Worm (Caenorhabditis elegans) whole organism, mixed stage, embryonic: Measurements from ENCODE around the gene F55C5.10.

ENCODE experiments used
- M03D4.4 ChIP-seq: sonication (generic microtip); optimal IDR thresholded peaks from 2 replicates; lab custom pipeline; 2017; ENCODE audit warnings: mild to moderate bottlenecking, missing genetic modification characterization, missing compliant biosample characterization
- bed-3 ChIP-seq: fragments of 200-800 bp; sonication (Bioruptor generic); optimal IDR thresholded peaks from 3 replicates; lab custom pipeline; 2018; ENCODE audit warnings: mild to moderate bottlenecking, missing genetic modification characterization, moderate library complexity, missing compliant biosample characterization
- blmp-1 ChIP-seq: fragments of 150-350 bp; optimal IDR thresholded peaks from 2 replicates; lab custom pipeline; 2014; ENCODE audit warnings: missing biosample characterization, missing genetic modification characterization
- ceh-43 ChIP-seq: fragments of 200-800 bp; sonication (Bioruptor generic); optimal IDR thresholded peaks from 2 replicates; lab custom pipeline; 2018; ENCODE audit warnings: mild to moderate bottlenecking, missing genetic modification characterization, moderate library complexity, missing compliant biosample characterization
- ces-1 ChIP-seq: fragments of 150-350 bp; optimal IDR thresholded peaks from 2 replicates; lab custom pipeline; 2014; ENCODE audit warnings: missing biosample characterization, missing genetic modification reagents, missing genetic modification characterization
- cnd-1 ChIP-seq: fragments of 200-800 bp; sonication (Bioruptor generic); optimal IDR thresholded peaks from 2 replicates; lab custom pipeline; 2018; ENCODE audit warnings: mild to moderate bottlenecking, missing genetic modification characterization, missing compliant biosample characterization
- drap-1 ChIP-seq: fragments of 200-800 bp; sonication (Bioruptor generic); optimal IDR thresholded peaks from 3 replicates; lab custom pipeline; 2018; ENCODE audit warnings: mild to moderate bottlenecking, missing genetic modification characterization, missing compliant biosample characterization
- elt-1 ChIP-seq: sonication (generic microtip); optimal IDR thresholded peaks from 2 replicates; lab custom pipeline; 2017; ENCODE audit warnings: missing genetic modification characterization, mild to moderate bottlenecking, missing compliant biosample characterization, antibody characterized with exemption, moderate library complexity, borderline replicate concordance; ENCODE audit not compliant: insufficient read depth
- elt-3 ChIP-seq: fragments of 150-350 bp; optimal IDR thresholded peaks from 2 replicates; lab custom pipeline; 2014; ENCODE audit warnings: missing biosample characterization, missing genetic modification characterization
- ham-2 ChIP-seq: fragments of 200-800 bp; sonication (Bioruptor generic); optimal IDR thresholded peaks from 2 replicates; lab custom pipeline; 2018; ENCODE audit warnings: mild to moderate bottlenecking, missing genetic modification characterization, missing compliant biosample characterization
- hlh-1 ChIP-seq: fragments of 150-350 bp; optimal IDR thresholded peaks from 2 replicates; lab custom pipeline; 2014; ENCODE audit warnings: missing biosample characterization, missing genetic modification reagents, missing genetic modification characterization
- lin-13 ChIP-seq: fragments of 150-350 bp; optimal IDR thresholded peaks from 2 replicates; lab custom pipeline; 2014; ENCODE audit warnings: missing biosample characterization, missing genetic modification characterization
- lin-32 ChIP-seq: fragments of 200-800 bp; sonication (Bioruptor generic); optimal IDR thresholded peaks from 2 replicates; lab custom pipeline; 2018; ENCODE audit warnings: mild to moderate bottlenecking, missing genetic modification characterization, missing compliant biosample characterization
- lsy-2 ChIP-seq: fragments of 150-350 bp; optimal IDR thresholded peaks from 2 replicates; lab custom pipeline; 2014; ENCODE audit warnings: missing biosample characterization, missing genetic modification characterization
- mab-5 ChIP-seq: fragments of 150-350 bp; optimal IDR thresholded peaks from 2 replicates; lab custom pipeline; 2014; ENCODE audit warnings: missing biosample characterization, missing genetic modification characterization
- mep-1 ChIP-seq: fragments of 150-350 bp; optimal IDR thresholded peaks from 2 replicates; lab custom pipeline; 2017; ENCODE audit warnings: missing biosample characterization, missing genetic modification reagents, missing genetic modification characterization, inconsistent platforms
- mls-2 ChIP-seq: sonication (generic microtip); optimal IDR thresholded peaks from 2 replicates; lab custom pipeline; 2016; ENCODE audit warnings: mild to moderate bottlenecking, missing genetic modification characterization, moderate library complexity, missing compliant biosample characterization
- nhr-2 ChIP-seq: fragments of 150-350 bp; optimal IDR thresholded peaks from 2 replicates; lab custom pipeline; 2014; ENCODE audit warnings: missing biosample characterization, missing genetic modification characterization
- nhr-237 ChIP-seq: fragments of 150-350 bp; optimal IDR thresholded peaks from 2 replicates; lab custom pipeline; 2014; ENCODE audit warnings: missing biosample characterization, missing genetic modification characterization
- nhr-28 ChIP-seq: fragments of 150-350 bp; optimal IDR thresholded peaks from 2 replicates; lab custom pipeline; 2014; ENCODE audit warnings: missing biosample characterization, missing genetic modification characterization
- nhr-76 ChIP-seq: sonication (generic microtip); optimal IDR thresholded peaks from 2 replicates; lab custom pipeline; 2017; ENCODE audit warnings: missing biosample characterization, missing genetic modification characterization
- sem-2 ChIP-seq: fragments of 200-800 bp; sonication (Bioruptor generic); optimal IDR thresholded peaks from 2 replicates; lab custom pipeline; 2018; ENCODE audit warnings: mild to moderate bottlenecking, missing genetic modification characterization, missing compliant biosample characterization
- snpc-4 ChIP-seq: fragments of 150-350 bp; optimal IDR thresholded peaks from 2 replicates; lab custom pipeline; 2014; ENCODE audit warnings: missing biosample characterization, missing genetic modification characterization
- tbx-8 ChIP-seq: fragments of 200-800 bp; sonication (Bioruptor generic); optimal IDR thresholded peaks from 2 replicates; lab custom pipeline; 2018; ENCODE audit warnings: mild to moderate bottlenecking, missing genetic modification characterization, moderate library complexity, missing compliant biosample characterization
- unc-120 ChIP-seq: sonication (generic microtip); optimal IDR thresholded peaks from 2 replicates; lab custom pipeline; 2017; ENCODE audit warnings: missing genetic modification characterization, missing compliant biosample characterization; ENCODE audit not compliant: poor library complexity, severe bottlenecking
- unc-39 ChIP-seq: fragments of 150-350 bp; optimal IDR thresholded peaks from 2 replicates; lab custom pipeline; 2014; ENCODE audit warnings: missing biosample characterization, missing genetic modification characterization
- unc-62 ChIP-seq: fragments of 150-350 bp; optimal IDR thresholded peaks from 2 replicates; lab custom pipeline; 2014; ENCODE audit warnings: missing biosample characterization, missing genetic modification reagents, missing genetic modification characterization
- zip-8 ChIP-seq: fragments of 150-350 bp; optimal IDR thresholded peaks from 2 replicates; lab custom pipeline; 2014; ENCODE audit warnings: missing biosample characterization, missing genetic modification characterization

The F55C5.10 gene

DNA sequence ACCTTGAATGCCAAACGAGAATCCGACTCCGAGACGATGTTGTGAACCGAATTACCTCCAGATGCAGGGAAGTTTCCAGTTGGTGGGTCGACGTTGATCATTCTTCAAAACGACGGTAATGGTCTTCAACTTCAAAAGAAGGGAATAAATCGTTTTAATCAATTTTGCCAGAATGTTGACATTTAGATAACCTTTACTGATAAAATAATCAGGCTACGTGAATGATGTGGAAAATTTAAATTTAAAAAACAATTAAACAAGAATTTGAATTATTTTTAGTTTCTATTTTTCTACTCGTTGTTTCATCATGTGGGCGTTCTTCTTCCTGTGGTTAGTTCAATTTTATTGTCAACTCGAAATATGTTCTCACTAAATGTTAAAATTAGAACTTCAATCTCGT, 19.6 kb upstream of the F55C5.10 start, which contains the start of gene ssp-35:
Gene ssp-35 (minus strand): TSS at position 101 of the 400 bp plus-strand sequence.
- no peak for TF ChIP-seq ceh-43 (GFP tag; lab: Kevin White, UChicago)
- no peak for TF ChIP-seq hlh-1 (tag; lab: Kevin White, UChicago)
- TF ChIP-seq snpc-4 (tag; lab: Kevin White, UChicago): no peak
- no peak for TF ChIP-seq unc-62
- TF ChIP-seq drap-1 (GFP tag; lab: Kevin White, UChicago): no peak
- TF ChIP-seq mab-5 (tag; lab: Kevin White, UChicago): no peak
- no peak for TF ChIP-seq bed-3 (GFP tag; lab: Kevin White, UChicago)
- no peak for TF ChIP-seq mep-1
- TF ChIP-seq ham-2: no peak
- no peak for TF ChIP-seq elt-3 (tag; lab: Kevin White, UChicago)
- no peak for TF ChIP-seq mls-2 (tag; lab: Kevin White, UChicago)
- TF ChIP-seq elt-1: no peak
- TF ChIP-seq, all 35 proteins: peak for 0

DNA sequence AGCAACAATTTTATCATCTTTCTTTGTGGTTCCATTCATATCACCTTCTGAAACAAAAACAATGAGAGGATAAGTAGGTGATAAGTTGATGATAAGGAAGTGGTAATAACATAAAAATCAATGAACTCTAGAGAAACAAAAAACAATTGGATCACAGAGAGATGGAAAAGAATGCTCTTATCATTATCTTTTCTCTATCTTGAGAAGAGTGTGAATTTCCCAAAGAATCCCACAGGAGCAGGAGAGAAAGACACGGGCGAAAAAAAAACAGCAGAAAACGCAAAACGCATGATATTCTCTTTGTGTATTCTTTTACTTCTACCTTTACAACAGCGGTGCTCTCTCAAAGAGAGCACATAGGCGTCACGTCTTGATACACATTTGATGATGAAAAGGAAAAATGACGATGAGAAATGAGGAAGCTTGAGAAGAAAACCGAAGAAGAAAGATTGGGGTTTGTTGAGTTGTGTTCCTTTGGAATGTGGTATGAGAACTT, 14.0 kb upstream of the F55C5.10 start, which contains the start of gene twk-24:
Gene twk-24 (minus strand): TSS at position 51 of the 496 bp plus-strand sequence.
- TF ChIP-seq elt-3 (tag; lab: Kevin White, UChicago) (no peak), ham-2 (no peak), lin-32 (GFP tag; lab: Kevin White, UChicago) (no peak), cnd-1 (tag; lab: Kevin White, UChicago) (no peak)

DNA sequence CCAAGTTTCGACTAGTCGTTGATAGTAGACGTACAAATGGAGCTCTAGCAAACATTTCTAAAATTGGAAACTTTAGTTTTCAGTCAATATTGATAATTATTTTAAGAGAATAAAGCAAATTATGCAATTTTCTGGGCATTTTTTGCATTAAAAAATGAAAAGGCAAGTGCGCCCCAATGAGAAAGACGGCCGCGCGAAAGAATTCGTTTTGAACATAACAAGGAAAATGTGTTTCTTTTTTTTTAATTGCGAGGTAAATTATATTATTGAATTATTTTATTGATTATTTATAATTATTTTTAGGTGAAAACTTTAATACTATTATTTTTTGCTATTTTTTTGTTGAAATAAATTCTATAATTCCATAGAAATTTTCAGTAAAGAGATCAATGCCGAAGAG, 11.8 kb upstream of the F55C5.10 start, which contains the start of the genes tsfm-1 and capg-2:
Gene tsfm-1 (minus strand): TSS at position 57 of the 400 bp plus-strand sequence.
Gene capg-2 (plus strand): TSS at position 379 of the 400 bp plus-strand sequence.
- no peak for TF ChIP-seq lin-13 (tag; lab: Kevin White, UChicago)

DNA sequence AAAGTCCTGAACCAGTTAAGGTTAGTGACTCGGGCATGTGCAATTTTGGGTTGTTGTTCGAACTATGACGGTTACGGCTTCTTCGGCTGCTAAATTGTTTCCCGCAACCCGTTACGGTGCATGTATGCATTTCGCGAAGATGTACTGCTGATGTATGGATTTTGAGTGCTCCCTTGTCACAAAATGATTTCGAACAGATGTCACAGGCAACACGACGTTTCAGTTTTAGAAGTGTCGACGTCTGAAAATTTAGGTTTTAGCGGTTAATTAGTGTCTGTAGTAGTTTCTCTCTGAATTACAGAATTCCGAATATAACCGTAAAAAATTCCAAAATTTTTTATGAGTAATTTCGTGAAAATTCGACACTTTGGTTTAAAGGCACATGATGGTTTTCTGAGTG, 7.6 kb upstream of the F55C5.10 start:
- no peak for TF ChIP-seq tbx-8 (GFP tag; lab: Kevin White, UChicago)
- TF ChIP-seq bed-3 (GFP tag; lab: Kevin White, UChicago): no peak
- no peak for TF ChIP-seq nhr-28
- no peak for TF ChIP-seq nhr-2 (tag; lab: Kevin White, UChicago)
- no peak for TF ChIP-seq zip-8 (tag; lab: Kevin White, UChicago)
- TF ChIP-seq drap-1 (GFP tag; lab: Kevin White, UChicago): no peak
- TF ChIP-seq hlh-1 (tag; lab: Kevin White, UChicago): no peak
- no peak for TF ChIP-seq lin-13 (tag; lab: Kevin White, UChicago)
- no peak for TF ChIP-seq lin-32 (GFP tag; lab: Kevin White, UChicago)
- TF ChIP-seq nhr-237 (tag; lab: Kevin White, UChicago): no peak
- TF ChIP-seq cnd-1 (tag; lab: Kevin White, UChicago): no peak
- no peak for TF ChIP-seq blmp-1 (tag; lab: Kevin White, UChicago)
- no peak for TF ChIP-seq ces-1
- TF ChIP-seq sem-2: no peak
- no peak for TF ChIP-seq snpc-4 (tag; lab: Kevin White, UChicago)
- TF ChIP-seq elt-3 (tag; lab: Kevin White, UChicago): no peak

DNA sequence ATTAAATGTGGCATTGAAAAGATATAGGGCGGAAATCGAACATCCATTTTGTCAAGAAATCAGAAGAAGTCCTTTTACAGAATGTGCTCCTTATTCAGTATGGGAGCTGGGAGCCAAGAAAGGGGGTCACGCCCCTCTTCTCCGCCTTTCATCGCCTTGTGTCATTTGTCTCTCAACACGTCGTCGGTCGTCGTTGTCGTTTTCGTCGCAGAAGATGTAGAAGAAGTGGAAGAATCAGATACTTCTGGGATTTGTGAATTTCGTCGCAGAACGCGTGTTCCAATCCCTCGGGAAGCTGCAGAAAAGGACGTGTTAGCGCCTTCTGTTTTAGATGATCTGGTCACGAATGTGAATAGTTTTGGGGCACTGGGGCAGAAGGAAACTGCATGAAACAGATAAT, 6.3 kb upstream of the F55C5.10 start, which contains the start of gene bnc-1:
Gene bnc-1 (minus strand): TSS at position 101 of the 400 bp plus-strand sequence.
- TF ChIP-seq mls-2 (tag; lab: Kevin White, UChicago) (no peak), nhr-2 (tag; lab: Kevin White, UChicago) (no peak), unc-120 (tag; lab: Kevin White, UChicago) (no peak), nhr-28 (no peak), lsy-2 (tag; lab: Kevin White, UChicago) (no peak), snpc-4 (tag; lab: Kevin White, UChicago) (no peak), hlh-1 (tag; lab: Kevin White, UChicago) (no peak), lin-32 (GFP tag; lab: Kevin White, UChicago) (no peak), unc-62 (no peak)

DNA sequence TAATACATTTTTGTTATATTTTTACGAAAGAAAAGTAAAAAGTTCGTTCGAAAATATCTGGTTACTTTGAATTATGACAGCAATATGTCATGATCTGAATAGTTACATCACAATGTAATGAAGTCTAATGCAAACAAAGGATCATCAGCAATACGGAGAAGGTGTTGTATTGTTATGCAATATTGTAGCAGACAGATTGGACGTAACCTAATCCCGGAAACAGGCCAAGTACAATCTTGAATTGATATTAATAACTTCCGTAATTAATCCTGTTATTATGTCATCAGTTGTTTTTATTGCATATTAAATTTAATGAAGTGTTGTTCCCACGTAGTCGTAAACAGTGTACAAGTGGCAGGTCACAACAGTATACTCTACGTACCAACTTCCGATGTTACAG, 1.8 kb upstream of the F55C5.10 start:
- TF ChIP-seq ceh-43 (GFP tag; lab: Kevin White, UChicago) (no peak), unc-39 (tag; lab: Kevin White, UChicago) (no peak), ham-2 (no peak), nhr-76 (no peak), mls-2 (tag; lab: Kevin White, UChicago) (no peak), sem-2 (no peak), zip-8 (tag; lab: Kevin White, UChicago) (peak; percentile 60), mep-1 (no peak), nhr-2 (tag; lab: Kevin White, UChicago) (peak; percentile 57), drap-1 (GFP tag; lab: Kevin White, UChicago) (no peak), snpc-4 (tag; lab: Kevin White, UChicago) (no peak), mab-5 (tag; lab: Kevin White, UChicago) (no peak), M03D4.4 (tag; lab: Kevin White, UChicago) (no peak)
